Fruit fly (Drosophila melanogaster): ENCODE data around the gene Jon25Bii.

The Jon25Bii gene

DNA sequence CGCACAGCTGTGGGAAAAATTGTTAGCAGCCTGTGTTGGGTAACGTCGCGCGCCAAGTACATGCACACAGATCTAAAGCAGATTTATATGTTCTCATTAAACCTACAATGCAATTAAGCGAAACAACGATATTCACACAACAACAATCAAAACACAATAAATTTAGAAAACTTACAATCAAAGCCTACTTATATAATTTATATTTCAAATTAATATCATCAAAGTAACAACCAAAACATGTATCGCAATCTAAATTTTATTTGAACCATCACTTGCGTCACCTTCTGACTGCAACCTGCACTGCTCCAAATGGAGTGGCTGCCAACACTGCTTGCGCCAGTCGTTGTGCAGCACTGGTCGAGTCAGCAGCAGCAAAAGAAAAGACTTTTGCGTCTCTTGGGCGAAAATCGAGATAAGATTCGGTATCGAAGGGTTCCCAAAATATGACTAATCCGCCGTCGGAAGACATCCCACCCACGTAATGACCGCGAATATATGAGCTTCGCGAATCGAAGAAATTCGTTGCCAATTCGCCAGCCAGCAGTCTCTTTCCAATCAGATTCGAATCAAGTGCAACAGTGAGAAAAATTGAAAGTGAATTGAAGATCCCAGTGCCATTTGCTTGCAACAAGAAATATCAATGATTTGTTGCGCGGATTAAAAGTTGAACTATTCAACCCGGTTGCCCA is 28.5 kb upstream of the Jon25Bii start, which contains the start of the genes CG8892 and CG34126:
Gene CG8892, minus strand, starts transcription at position 315 of the 689 bp plus-strand sequence.
Gene CG34126, plus strand, starts transcription at position 337 of the 689 bp plus-strand sequence.
- TF ChIP-seq CG17801 (GFP tag; optimal IDR thresholded peaks at IDR 0.05; ENCODE audit: partially characterized antibody): peak; percentile 96

DNA sequence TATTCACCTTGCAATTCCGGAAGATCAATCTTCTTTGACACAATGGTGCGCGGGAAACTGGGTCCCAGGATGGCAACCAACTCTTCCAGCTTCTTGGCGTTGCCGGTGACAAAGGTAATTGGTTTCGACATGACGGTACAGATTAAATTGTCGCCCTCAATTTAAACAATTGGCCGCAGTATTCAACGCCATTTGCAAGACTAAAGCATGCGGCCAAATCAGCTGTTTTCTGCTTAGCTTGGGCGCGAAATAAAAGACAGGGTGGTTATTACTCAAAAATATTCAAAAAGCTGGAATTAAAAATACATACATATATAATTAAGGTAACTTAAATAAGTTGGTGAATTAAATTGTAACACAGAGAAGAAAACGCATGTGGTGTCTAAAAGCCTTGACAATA is 26.2 kb upstream of the Jon25Bii start, which contains the start of gene CG8891:
Gene CG8891, minus strand, starts transcription at position 242 of the 400 bp plus-strand sequence.
- TF ChIP-seq CG17801 (GFP tag; optimal IDR thresholded peaks at IDR 0.05; ENCODE audit: partially characterized antibody): no peak

DNA sequence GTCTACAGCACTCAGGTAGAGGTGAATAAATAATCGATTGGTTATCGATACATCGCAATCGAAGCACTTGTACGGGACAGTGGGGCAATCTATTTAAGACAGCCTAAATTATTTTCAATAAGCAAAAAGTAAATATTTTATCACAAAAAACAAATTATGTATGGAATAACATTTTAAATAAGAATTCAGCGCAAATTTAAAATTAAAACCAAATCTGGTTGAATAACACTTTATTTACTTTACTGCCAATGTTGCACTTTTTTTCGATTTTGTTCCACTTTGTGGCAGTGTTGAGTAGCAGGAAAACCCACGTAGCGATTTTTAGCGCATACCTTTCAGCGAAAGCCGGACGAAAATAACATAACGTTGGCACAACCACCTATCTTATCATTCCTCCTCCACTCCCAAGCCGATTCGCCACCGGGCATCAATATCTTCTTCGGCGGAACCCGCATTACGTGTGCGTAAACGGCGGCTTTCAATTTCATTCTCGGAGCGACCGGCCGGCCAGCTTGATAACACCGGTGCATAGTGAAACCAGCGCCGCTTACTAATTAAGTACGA is 24.1 kb upstream of the Jon25Bii start, which contains the start of the genes Gmd and CG3792:
Gene Gmd, minus strand, starts transcription at position 36 of the 564 bp plus-strand sequence.
Gene CG3792, plus strand, starts transcription at position 325 of the 564 bp plus-strand sequence.
- peak; percentile 94 for TF ChIP-seq CG17801 (GFP tag; optimal IDR thresholded peaks at IDR 0.05; ENCODE audit: partially characterized antibody)

DNA sequence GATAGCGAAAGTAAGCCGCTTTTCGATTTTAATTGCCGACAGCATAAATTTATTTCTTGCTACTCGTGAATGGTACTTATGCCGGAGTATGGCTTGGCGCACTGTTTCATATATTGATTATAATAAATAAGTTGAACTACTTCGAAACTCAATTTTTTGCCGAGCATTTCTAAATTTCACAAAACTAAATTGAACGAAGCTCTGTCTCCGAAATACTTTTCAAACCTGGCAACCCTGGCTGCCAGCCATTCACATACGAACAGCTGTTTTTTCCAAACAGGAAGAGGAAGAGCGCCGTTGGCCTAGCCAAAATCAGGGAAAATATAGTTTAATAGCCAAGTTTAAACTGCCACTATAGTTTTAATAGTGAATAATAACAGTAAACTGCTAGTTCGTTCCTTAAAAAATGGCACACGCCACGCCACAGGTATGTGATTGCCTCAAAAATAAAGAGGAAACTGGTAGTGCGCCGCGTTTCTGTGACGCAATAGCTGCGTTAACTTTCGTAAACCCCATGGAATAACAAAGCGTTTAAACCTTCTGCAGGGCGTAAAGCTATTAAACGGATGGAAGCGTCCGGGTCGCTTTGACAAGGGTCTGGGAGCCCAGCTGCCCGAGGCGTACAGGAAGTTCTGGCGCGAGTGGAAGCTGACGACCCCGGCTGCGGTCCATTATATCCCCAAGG is 20.9 kb upstream of the Jon25Bii start, which contains the start of gene mRpL28:
Gene mRpL28, plus strand, starts transcription at position 246 of the 685 bp plus-strand sequence.
- TF ChIP-seq CG17801 (GFP tag; optimal IDR thresholded peaks at IDR 0.05; ENCODE audit: partially characterized antibody): peak; percentile 10

DNA sequence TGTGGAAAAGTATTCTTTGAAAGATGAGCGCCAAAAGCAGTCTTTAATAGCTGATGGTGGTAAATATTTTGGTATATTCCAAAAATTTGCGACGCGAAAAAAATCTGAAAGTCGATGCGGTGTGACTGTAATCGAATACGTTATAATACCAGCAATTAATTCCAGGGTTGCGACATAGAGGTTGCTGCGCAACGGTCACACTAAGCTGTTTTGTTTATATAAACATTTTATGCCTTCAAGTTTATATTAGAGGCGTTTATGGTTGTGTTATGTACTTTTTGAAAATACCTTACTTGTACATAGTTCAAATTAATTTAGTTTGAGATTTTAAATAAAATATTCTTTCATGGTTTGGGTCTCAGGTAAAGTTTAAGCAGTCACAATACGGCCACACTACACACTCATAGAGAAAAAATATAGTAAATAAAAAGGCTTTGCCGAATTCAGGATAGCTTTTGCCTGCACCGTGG is 18.4 kb upstream of the Jon25Bii start, which contains the start of gene CG14043:
Gene CG14043, plus strand, starts transcription at position 374 of the 470 bp plus-strand sequence.
- TF ChIP-seq CG17801 (GFP tag; optimal IDR thresholded peaks at IDR 0.05; ENCODE audit: partially characterized antibody): peak; percentile 7

DNA sequence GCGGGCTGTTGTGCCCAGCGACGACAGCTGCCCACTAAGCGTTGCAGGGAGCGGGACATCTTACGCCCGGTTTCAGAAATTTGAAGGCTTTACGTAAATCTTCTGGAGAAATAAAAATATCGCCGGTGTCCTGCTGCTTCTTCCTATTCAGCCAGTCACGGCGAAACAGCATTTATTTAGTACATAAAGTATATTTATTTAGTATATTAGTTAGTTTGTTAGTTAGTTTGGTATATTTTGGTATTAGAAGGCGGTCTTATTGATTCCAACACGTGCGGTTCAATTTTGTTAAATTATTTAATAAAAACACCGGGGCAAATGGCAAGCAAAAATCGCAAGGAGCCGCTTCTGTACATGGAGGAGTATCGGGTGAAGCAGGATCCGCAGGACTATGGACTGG is 15.8 kb upstream of the Jon25Bii start, which contains the start of the genes Scox and Polr1C:
Gene Scox, minus strand, starts transcription at position 169 of the 400 bp plus-strand sequence.
Gene Polr1C, plus strand, starts transcription at position 238 of the 400 bp plus-strand sequence.
- TF ChIP-seq CG17801 (GFP tag; optimal IDR thresholded peaks at IDR 0.05; ENCODE audit: partially characterized antibody): no peak

DNA sequence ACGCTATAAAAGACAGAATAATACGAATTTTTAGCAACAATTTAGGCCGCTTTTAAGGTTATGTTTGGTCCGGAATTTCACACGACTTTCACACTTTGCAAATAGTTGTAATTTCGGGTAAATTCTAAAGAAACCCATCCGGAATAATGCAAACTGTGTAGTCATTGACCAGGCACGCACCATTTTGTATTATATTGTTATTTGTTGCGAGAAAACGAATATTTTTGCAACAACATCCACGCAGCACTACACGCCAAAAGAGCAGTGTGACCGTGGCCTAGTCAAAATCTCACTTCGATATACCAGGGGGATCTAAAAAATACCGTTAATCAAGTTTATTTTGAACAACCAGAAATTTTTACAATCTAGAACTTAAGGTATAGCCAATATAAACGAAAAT is 14.6 kb upstream of the Jon25Bii start, which contains the start of gene eIF3i:
Gene eIF3i, minus strand, starts transcription at position 265 of the 400 bp plus-strand sequence.
- no peak for TF ChIP-seq CG17801 (GFP tag; optimal IDR thresholded peaks at IDR 0.05; ENCODE audit: partially characterized antibody)

DNA sequence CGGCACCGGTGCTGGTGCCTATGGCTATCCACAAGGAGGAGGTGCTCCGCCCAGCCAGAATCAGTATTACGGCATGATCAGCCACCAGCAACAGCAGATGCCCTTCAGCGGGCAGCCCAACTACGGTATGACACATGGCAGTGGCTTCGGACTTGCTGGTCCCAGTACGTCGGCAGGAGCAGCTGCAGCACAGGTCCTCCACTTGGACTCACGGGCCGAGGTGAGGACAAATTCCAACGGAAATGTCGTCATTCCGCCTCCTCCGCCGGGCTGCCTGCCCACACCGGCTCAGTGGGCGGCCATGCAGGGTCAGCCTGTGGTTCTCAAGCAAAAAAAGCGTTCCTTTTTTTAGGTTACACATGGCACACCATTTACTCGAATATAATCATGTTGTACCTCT is 13.0 kb upstream of the Jon25Bii start:
- TF ChIP-seq CG17801 (GFP tag; optimal IDR thresholded peaks at IDR 0.05; ENCODE audit: partially characterized antibody): no peak

DNA sequence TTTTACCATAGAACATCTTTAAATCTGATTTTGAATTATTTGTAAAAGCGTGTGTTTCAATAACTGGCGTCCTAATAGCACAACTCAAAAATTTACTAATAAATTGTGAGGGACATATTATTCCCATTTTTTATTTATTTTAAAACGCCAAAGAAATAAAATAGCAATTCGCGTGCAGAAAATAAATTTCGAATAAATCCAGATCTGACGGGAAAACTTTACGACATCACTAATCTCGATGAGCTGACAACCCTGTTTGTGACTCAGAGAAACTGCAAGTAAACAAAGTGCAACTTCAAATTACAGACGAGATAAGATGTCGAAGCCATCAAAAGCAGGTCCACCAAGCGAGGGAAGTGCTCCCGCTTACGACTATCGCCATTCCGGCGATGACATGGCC is 12.5 kb upstream of the Jon25Bii start, which contains the start of gene CG34125:
Gene CG34125, plus strand, starts transcription at position 254 of the 400 bp plus-strand sequence.
- TF ChIP-seq CG17801 (GFP tag; optimal IDR thresholded peaks at IDR 0.05; ENCODE audit: partially characterized antibody): peak; percentile 13

DNA sequence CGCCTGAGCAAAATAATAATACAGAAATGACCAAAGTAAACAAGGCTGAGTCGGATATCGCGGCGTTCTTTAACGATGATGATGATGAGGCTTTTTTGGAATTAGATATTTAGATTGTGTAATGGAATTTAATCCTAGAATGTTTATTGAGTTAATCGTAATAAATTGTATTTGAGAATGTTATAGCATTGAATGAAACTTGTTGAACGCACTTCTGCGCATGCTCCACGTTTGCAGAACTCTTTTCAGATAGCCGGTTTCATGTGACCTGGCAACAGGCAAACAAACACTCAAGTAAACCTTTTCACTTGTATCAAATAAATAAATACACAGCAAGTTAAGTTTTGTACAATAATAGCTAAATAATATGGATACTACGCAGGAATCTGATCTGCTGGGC is 5.2 kb upstream of the Jon25Bii start, which contains the start of gene CG34124:
Gene CG34124, plus strand, starts transcription at position 301 of the 400 bp plus-strand sequence.
- TF ChIP-seq CG17801 (GFP tag; optimal IDR thresholded peaks at IDR 0.05; ENCODE audit: partially characterized antibody): no peak

DNA sequence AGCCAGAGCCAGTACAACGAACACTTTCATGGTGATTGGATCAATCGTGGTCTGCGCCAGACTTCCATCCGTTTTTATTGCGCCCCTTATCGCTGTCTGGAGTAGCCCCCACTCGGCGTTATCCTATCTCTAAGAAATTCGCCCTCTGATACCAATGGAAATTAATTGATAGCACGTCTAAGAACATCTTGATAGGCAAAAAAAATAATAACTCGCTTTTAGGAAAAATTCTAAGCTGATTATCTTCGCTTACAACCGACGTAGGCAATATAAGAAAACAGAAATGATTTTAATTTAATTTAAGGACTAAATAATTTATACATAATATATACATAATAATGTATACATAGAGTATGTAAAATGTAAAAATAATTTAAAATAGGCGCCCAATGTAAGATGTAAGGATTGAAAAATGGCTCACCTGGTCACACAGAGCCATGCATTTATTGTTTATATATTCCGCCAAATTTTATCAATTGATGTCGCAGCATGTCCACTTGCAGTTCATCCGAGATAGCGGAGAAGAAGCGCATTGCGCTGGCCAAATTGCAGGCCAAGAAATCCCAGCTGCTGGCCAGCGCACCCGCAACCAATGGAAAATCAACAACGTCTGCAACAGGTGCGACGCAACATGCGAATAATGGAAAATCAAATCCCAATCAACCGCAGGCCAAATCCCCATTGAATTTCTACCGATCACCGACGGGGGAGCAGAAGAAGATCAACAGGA is 2.3 kb upstream of the Jon25Bii start, which contains the start of the genes Jon25Bi and Marcal1:
Gene Jon25Bi, minus strand, starts transcription at position 51 of the 730 bp plus-strand sequence.
Gene Marcal1, plus strand, starts transcription at position 416 of the 730 bp plus-strand sequence.
- TF ChIP-seq CG17801 (GFP tag; optimal IDR thresholded peaks at IDR 0.05; ENCODE audit: partially characterized antibody): no peak

DNA sequence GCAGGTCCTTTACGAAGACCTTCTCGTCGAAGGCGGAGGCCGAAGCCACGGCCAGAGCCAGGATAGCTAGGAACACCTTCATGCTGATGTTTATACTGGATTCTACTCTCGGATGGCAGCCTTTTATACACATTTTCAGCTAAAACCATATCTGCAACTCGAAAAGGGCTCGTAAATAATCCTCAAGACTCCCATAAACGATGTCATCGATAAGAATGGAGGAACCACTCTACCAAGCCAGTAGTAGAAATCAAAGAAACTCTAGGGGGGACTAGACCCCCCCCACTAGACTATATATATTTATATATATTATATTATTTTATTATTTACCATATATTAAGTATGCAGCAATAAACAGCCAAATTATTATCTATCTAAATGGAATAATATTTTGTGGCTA is 2.3 kb downstream of the Jon25Bii start, which contains the start of gene Jon25Biii:
Gene Jon25Biii, minus strand, starts transcription at position 101 of the 400 bp plus-strand sequence.
- no peak for TF ChIP-seq CG17801 (GFP tag; optimal IDR thresholded peaks at IDR 0.05; ENCODE audit: partially characterized antibody)

DNA sequence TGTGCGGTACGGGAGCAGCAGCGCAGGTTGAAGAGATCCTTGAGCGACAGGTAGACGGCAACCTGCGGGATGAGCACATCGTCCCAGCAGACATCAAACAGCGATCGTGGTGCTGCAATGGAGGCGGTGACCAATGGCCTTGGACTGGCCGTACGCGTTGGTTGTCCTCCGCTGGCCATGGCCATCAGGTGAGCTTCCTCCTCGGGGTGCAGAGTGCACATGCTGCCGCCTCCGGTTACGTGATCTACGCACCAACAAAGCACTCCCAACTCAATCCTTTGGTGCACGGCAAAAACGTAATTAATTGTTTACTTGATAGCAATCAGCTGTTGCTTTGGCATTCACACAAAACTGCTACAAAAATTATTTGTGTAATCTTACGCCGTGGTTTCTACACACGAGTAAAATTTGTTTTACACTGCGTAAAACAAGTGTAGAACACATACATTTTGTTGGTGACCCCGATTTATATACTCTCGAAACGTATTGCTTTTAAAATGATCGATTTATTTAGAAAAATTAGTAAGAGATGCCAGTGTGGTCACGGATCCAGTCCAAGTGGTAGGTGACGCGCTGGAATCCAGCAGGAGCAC is 3.4 kb downstream of the Jon25Bii start, which contains the start of gene jet:
Gene jet, minus strand, starts transcription at position 332 of the 593 bp plus-strand sequence.
- TF ChIP-seq CG17801 (GFP tag; optimal IDR thresholded peaks at IDR 0.05; ENCODE audit: partially characterized antibody): no peak

Data from ovary, adult (tissue).